Worm (Caenorhabditis elegans) whole organism, L4 larva: ENCODE results near the gene saeg-1.

Experiments
- mxl-2 ChIP-seq: fragments of 200-800 bp; sonication (Bioruptor generic); conservative IDR thresholded peaks from 2 replicates; pipeline ENCODE4 v1.3.6; 2022; ENCODE audit warnings: missing genetic modification reagents, missing genetic modification characterization, missing compliant biosample characterization
- nhr-77 ChIP-seq: fragments of 150-350 bp; optimal IDR thresholded peaks from 2 replicates; lab custom pipeline; 2014; ENCODE audit warnings: missing biosample characterization, missing genetic modification characterization

- no peak for TF ChIP-seq mxl-2 (GFP tag; lab: Robert Waterston, UW)
- no peak for TF ChIP-seq nhr-77 (tag; lab: Kevin White, UChicago)
These were observed 35.6 kb upstream of the saeg-1 start, which contains the start of gene spp-16 for ce11 chrV:10901125-10901524.
